Fruit fly (Drosophila melanogaster) S2 (cell line): ENCODE data around the gene Tsf1.

Experiments used
- CG8478 ChIP-seq: fragments of >200 bp; optimal IDR thresholded peaks from 2 replicates; lab custom pipeline; 2018
- CTCF ChIP-seq, 2 experiments: fragments of >200 bp; optimal IDR thresholded peaks; 2 replicates each; lab custom pipeline; 2018

DNA sequence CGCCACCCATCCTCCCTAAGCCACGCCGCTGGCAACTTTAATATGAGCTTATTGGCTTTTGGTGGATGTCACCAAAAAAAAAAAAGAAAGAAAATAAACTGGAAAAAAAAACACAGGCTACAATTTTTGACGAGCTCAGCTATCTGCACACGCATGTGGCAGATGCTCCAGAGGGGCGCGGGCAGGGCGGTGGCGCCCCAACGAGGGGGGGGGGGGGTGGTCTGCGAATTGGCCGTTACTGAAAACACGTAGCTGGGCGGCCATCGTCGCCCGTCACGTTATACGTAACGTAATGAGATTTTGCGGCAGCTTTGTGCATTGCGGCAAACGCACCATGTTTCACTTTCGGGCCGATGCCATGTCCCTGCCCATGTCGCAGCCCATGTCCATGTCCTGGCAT is 36.3 kb upstream of the Tsf1 start:
- TF ChIP-seq CG8478 (lab: Kevin White, UChicago) (no peak), CTCF (optimal IDR thresholded peaks at IDR 0.05; lab: Kevin White, UChicago) (no peak)
